Worm (Caenorhabditis elegans): ENCODE measurements around the gene W09H1.1.

W09H1.1 gene

DNA sequence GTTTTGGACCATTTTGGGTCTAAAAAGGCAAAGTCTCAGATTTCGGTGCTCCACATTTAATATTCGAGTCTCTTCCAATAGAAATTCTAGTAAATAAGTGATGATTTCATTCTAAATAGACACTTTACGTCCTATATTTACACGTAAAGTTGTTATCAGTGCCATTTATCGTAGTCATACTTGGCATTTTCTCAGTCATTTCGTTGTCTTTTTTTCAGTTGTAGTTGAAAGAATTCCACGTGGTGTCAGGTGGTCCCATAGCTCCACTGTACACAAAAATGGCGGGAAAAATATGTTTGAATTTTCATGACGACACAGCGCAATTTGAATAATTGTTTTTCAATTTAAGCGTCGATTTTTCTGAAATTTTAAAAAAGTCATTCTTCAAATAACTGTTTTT, 9.0 kb upstream of the W09H1.1 start (continued):
- TF ChIP-seq rbr-2 (tag; optimal IDR thresholded peaks at IDR 0.05) (no peak), ztf-11 (tag; optimal IDR thresholded peaks at IDR 0.05) (no peak), nhr-10 (tag; optimal IDR thresholded peaks at IDR 0.05) (no peak)

- TF ChIP-seq hmg-1.1 (GFP tag; IDR thresholded peaks at IDR 0.05) (no peak), dpl-1 (GFP tag; optimal IDR thresholded peaks at IDR 0.05) (no peak), saeg-2 (GFP tag; IDR thresholded peaks at IDR 0.05) (no peak), lin-29 (GFP tag; IDR thresholded peaks at IDR 0.05) (no peak), Y48G9A.11 (GFP tag; IDR thresholded peaks at IDR 0.05) (no peak), dmd-8 (GFP tag; IDR thresholded peaks at IDR 0.05) (no peak), mdt-29 (GFP tag; IDR thresholded peaks at IDR 0.05) (no peak), Y75B8A.6 (GFP tag; IDR thresholded peaks at IDR 0.05) (no peak), nhr-76 (tag; optimal IDR thresholded peaks at IDR 0.05) (no peak), nhr-42 (GFP tag; IDR thresholded peaks at IDR 0.05) (no peak), dmd-6 (GFP tag; IDR thresholded peaks at IDR 0.05) (no peak), Y5F2A.4 (GFP tag; optimal IDR thresholded peaks at IDR 0.05) (no peak), ztf-7 (tag; optimal IDR thresholded peaks at IDR 0.05) (no peak), nhr-6 (tag; optimal IDR thresholded peaks at IDR 0.05) (no peak), nhr-41 (GFP tag; IDR thresholded peaks at IDR 0.05) (no peak), F37D6.2 (tag; optimal IDR thresholded peaks at IDR 0.05) (no peak), php-3 (GFP tag; IDR thresholded peaks at IDR 0.05) (no peak), nhr-48 (tag; optimal IDR thresholded peaks at IDR 0.05) (no peak), dve-1 (tag; optimal IDR thresholded peaks at IDR 0.05; ENCODE audit: insufficient read depth) (no peak), nhr-102 (tag; optimal IDR thresholded peaks at IDR 0.05) (no peak), F10B5.3 (tag; optimal IDR thresholded peaks at IDR 0.05) (no peak), zag-1 (tag; optimal IDR thresholded peaks at IDR 0.05) (no peak), lim-7 (GFP tag; IDR thresholded peaks at IDR 0.05) (no peak), rbr-2 (tag; optimal IDR thresholded peaks at IDR 0.05) (no peak), ceh-82 (tag; optimal IDR thresholded peaks at IDR 0.05) (no peak), D1046.2 (GFP tag; IDR thresholded peaks at IDR 0.05) (no peak), ceh-32 (tag; optimal IDR thresholded peaks at IDR 0.05; ENCODE audit: poor library complexity) (no peak), unc-39 (tag; optimal IDR thresholded peaks at IDR 0.05) (no peak), tra-1 (GFP tag; IDR thresholded peaks at IDR 0.05) (no peak), unc-62 (GFP tag; optimal IDR thresholded peaks at IDR 0.05 in 1 of 2) (no peak), unc-62 (tag; optimal IDR thresholded peaks at IDR 0.05) (no peak), ZK337.2 (GFP tag; IDR thresholded peaks at IDR 0.05) (no peak), mdl-1 (tag; optimal IDR thresholded peaks at IDR 0.05) (peak in 1 of 2 experiments; percentile 65), jun-1 (tag; optimal IDR thresholded peaks at IDR 0.05) (no peak), snpc-1.2 (GFP tag; IDR thresholded peaks at IDR 0.05) (no peak), nhr-237 (tag; optimal IDR thresholded peaks at IDR 0.05) (no peak), egl-27 (tag; optimal IDR thresholded peaks at IDR 0.05) (no peak), daf-16 (GFP tag; optimal IDR thresholded peaks at IDR 0.05) (peak in 1 of 2 experiments; percentile 5), daf-16 (tag; optimal IDR thresholded peaks at IDR 0.05) (peak; percentile 72), pha-4 (GFP tag; IDR thresholded peaks at IDR 0.05) (0 out of 2 replicates have a peak, but pooled peaks have one; percentile 13), pha-4 (tag; optimal IDR thresholded peaks at IDR 0.05) (no peak), T26A8.4 (GFP tag; IDR thresholded peaks at IDR 0.05) (no peak), F44E2.7 (GFP tag; IDR thresholded peaks at IDR 0.05) (no peak), egl-43 (GFP tag; IDR thresholded peaks at IDR 0.05) (0 out of 2 replicates have a peak, but pooled peaks have one; percentile 32), lsy-2 (tag; optimal IDR thresholded peaks at IDR 0.05) (peak in 1 of 2 experiments; percentile 25), nhr-111 (GFP tag; optimal IDR thresholded peaks at IDR 0.05) (no peak), fkh-10 (GFP tag; optimal IDR thresholded peaks at IDR 0.05) (no peak), cey-2 (tag; optimal IDR thresholded peaks at IDR 0.05; ENCODE audit: borderline replicate concordance, insufficient read depth) (no peak), nhr-25 (tag; optimal IDR thresholded peaks at IDR 0.05; ENCODE audit: borderline replicate concordance, insufficient read depth) (peak; percentile 58)
These were observed 8.0 kb upstream of the W09H1.1 start for ce11 chrII:13189363-13189762.
